Worm (Caenorhabditis elegans) whole organism, L2 larva: Measurements from ENCODE around the gene T23G5.3.
A peak's percentile ranks its signal among the peaks of the same experiment; 100 is the strongest.

Experiments used
- C34F6.9 ChIP-seq: fragments of 150-350 bp; optimal IDR thresholded peaks from 2 replicates; lab custom pipeline; 2014; ENCODE audit warnings: missing biosample characterization, missing genetic modification characterization
- F13H6.1 ChIP-seq: sonication (generic microtip); optimal IDR thresholded peaks from 2 replicates; lab custom pipeline; 2016; ENCODE audit warnings: missing genetic modification characterization, missing compliant biosample characterization
- R02D3.7 ChIP-seq: fragments of 150-350 bp; optimal IDR thresholded peaks from 2 replicates; lab custom pipeline; 2014; ENCODE audit warnings: missing biosample characterization, missing genetic modification characterization
- Y55F3AM.14 ChIP-seq: fragments of 200-800 bp; sonication (Bioruptor generic); optimal IDR thresholded peaks from 2 replicates; lab custom pipeline; 2018; ENCODE audit warnings: mild to moderate bottlenecking, missing genetic modification characterization, missing compliant biosample characterization
- ZK546.5 ChIP-seq: sonication (generic microtip); optimal IDR thresholded peaks from 2 replicates; lab custom pipeline; 2017; ENCODE audit warnings: missing biosample characterization, missing genetic modification characterization
- alr-1 ChIP-seq: fragments of 150-350 bp; optimal IDR thresholded peaks from 2 replicates; lab custom pipeline; 2014; ENCODE audit warnings: missing biosample characterization, missing genetic modification characterization
- aly-2 ChIP-seq: fragments of 150-350 bp; optimal IDR thresholded peaks from 2 replicates; lab custom pipeline; 2014; ENCODE audit warnings: missing biosample characterization, missing genetic modification characterization
- ama-1 ChIP-seq: fragments of 150-350 bp; optimal IDR thresholded peaks from 2 replicates; lab custom pipeline; 2018; ENCODE audit warnings: inconsistent platforms
- blmp-1 ChIP-seq: sonication (generic microtip); optimal IDR thresholded peaks from 2 replicates; lab custom pipeline; 2017; ENCODE audit warnings: missing genetic modification characterization, mild to moderate bottlenecking, missing compliant biosample characterization, antibody characterized with exemption, moderate library complexity; ENCODE audit not compliant: insufficient read depth
- ceh-16 ChIP-seq: fragments of 150-350 bp; optimal IDR thresholded peaks from 2 replicates; lab custom pipeline; 2014; ENCODE audit warnings: missing biosample characterization, missing genetic modification characterization
- ceh-82 ChIP-seq: fragments of 150-350 bp; optimal IDR thresholded peaks from 2 replicates; lab custom pipeline; 2014; ENCODE audit warnings: missing biosample characterization, missing genetic modification characterization
- crh-2 ChIP-seq: sonication (generic microtip); optimal IDR thresholded peaks from 2 replicates; lab custom pipeline; 2017; ENCODE audit warnings: missing biosample characterization, missing genetic modification characterization
- dmd-4 ChIP-seq: sonication (generic microtip); optimal IDR thresholded peaks from 2 replicates; lab custom pipeline; 2017; ENCODE audit warnings: missing biosample characterization, missing genetic modification characterization
- egl-27 ChIP-seq: sonication (generic microtip); optimal IDR thresholded peaks from 3 replicates; lab custom pipeline; 2017; ENCODE audit warnings: missing biosample characterization, missing genetic modification reagents, missing genetic modification characterization
- elt-1 ChIP-seq: fragments of 150-350 bp; optimal IDR thresholded peaks from 2 replicates; lab custom pipeline; 2014; ENCODE audit warnings: missing biosample characterization, missing genetic modification characterization
- elt-3 ChIP-seq: sonication (generic microtip); optimal IDR thresholded peaks from 2 replicates; lab custom pipeline; 2017; ENCODE audit warnings: missing biosample characterization, missing genetic modification characterization
- fos-1 ChIP-seq: fragments of 150-350 bp; optimal IDR thresholded peaks from 2 replicates; lab custom pipeline; 2014; ENCODE audit warnings: missing biosample characterization, missing genetic modification characterization
- gmeb-1 ChIP-seq: fragments of 150-350 bp; optimal IDR thresholded peaks from 2 replicates; lab custom pipeline; 2014; ENCODE audit warnings: missing biosample characterization, missing genetic modification characterization
- lin-11 ChIP-seq: fragments of 150-350 bp; sonication (generic microtip); optimal IDR thresholded peaks from 2 replicates; lab custom pipeline; 2014; ENCODE audit warnings: missing biosample characterization, missing genetic modification characterization, inconsistent platforms, mixed read lengths
- lin-13 ChIP-seq: fragments of 150-350 bp; optimal IDR thresholded peaks from 2 replicates; lab custom pipeline; 2014; ENCODE audit warnings: missing biosample characterization, missing genetic modification reagents, missing genetic modification characterization
- lin-39 ChIP-seq: fragments of 150-350 bp; optimal IDR thresholded peaks from 2 replicates; lab custom pipeline; 2014; ENCODE audit warnings: missing biosample characterization, missing genetic modification reagents, missing genetic modification characterization
- lsy-2 ChIP-seq, 2 experiments: fragments of 150-350 bp in 1 of 2; sonication (generic microtip) in 1 of 2; optimal IDR thresholded peaks; 2 replicates each; lab custom pipeline; 2014 to 2017; ENCODE audit warnings: missing biosample characterization in 2 of 2, missing genetic modification characterization in 2 of 2
- mab-5 ChIP-seq: fragments of 150-350 bp; optimal IDR thresholded peaks from 2 replicates; lab custom pipeline; 2014; ENCODE audit warnings: missing biosample characterization, missing genetic modification characterization
- mbf-1 ChIP-seq: sonication (generic microtip); optimal IDR thresholded peaks from 2 replicates; lab custom pipeline; 2017; ENCODE audit warnings: missing biosample characterization, missing genetic modification characterization
- mdl-1 ChIP-seq, 2 experiments: fragments of 150-350 bp in 1 of 2; sonication (generic microtip) in 1 of 2; optimal IDR thresholded peaks; 2 replicates each; lab custom pipeline; 2017; ENCODE audit warnings: missing biosample characterization in 2 of 2, missing genetic modification characterization in 2 of 2
- nhr-10 ChIP-seq: sonication (generic microtip); optimal IDR thresholded peaks from 2 replicates; lab custom pipeline; 2017; ENCODE audit warnings: missing biosample characterization, missing genetic modification characterization
- nhr-11 ChIP-seq: fragments of 150-350 bp; optimal IDR thresholded peaks from 2 replicates; lab custom pipeline; 2014; ENCODE audit warnings: missing biosample characterization, missing genetic modification characterization
- nhr-12 ChIP-seq: fragments of 150-350 bp; optimal IDR thresholded peaks from 2 replicates; lab custom pipeline; 2014; ENCODE audit warnings: missing biosample characterization, missing genetic modification characterization
- nhr-129 ChIP-seq: fragments of 150-350 bp; optimal IDR thresholded peaks from 2 replicates; lab custom pipeline; 2014; ENCODE audit warnings: missing biosample characterization, missing genetic modification characterization
- nhr-21 ChIP-seq: fragments of 150-350 bp; optimal IDR thresholded peaks from 2 replicates; lab custom pipeline; 2014; ENCODE audit warnings: missing biosample characterization, missing genetic modification characterization
- nhr-23 ChIP-seq: fragments of 150-350 bp; optimal IDR thresholded peaks from 2 replicates; lab custom pipeline; 2014; ENCODE audit warnings: missing biosample characterization, missing genetic modification reagents, missing genetic modification characterization
- nhr-237 ChIP-seq: fragments of 150-350 bp; optimal IDR thresholded peaks from 2 replicates; lab custom pipeline; 2014; ENCODE audit warnings: missing biosample characterization, missing genetic modification characterization
- nhr-25 ChIP-seq: fragments of 150-350 bp; sonication (generic microtip); optimal IDR thresholded peaks from 3 replicates; lab custom pipeline; 2014; ENCODE audit warnings: missing biosample characterization, missing genetic modification characterization
- nhr-6 ChIP-seq: fragments of 150-350 bp; optimal IDR thresholded peaks from 2 replicates; lab custom pipeline; 2014; ENCODE audit warnings: missing biosample characterization, missing genetic modification characterization
- nhr-77 ChIP-seq: fragments of 150-350 bp; optimal IDR thresholded peaks from 2 replicates; lab custom pipeline; 2014; ENCODE audit warnings: missing biosample characterization, missing genetic modification characterization
- peb-1 ChIP-seq: fragments of 150-350 bp; optimal IDR thresholded peaks from 2 replicates; lab custom pipeline; 2014; ENCODE audit warnings: missing biosample characterization, missing genetic modification characterization
- sem-4 ChIP-seq: fragments of 150-350 bp; optimal IDR thresholded peaks from 2 replicates; lab custom pipeline; 2014; ENCODE audit warnings: missing biosample characterization, missing genetic modification reagents, missing genetic modification characterization
- skn-1 ChIP-seq: sonication (generic microtip); optimal IDR thresholded peaks from 2 replicates; lab custom pipeline; 2017; ENCODE audit warnings: missing biosample characterization, missing genetic modification characterization
- sma-3 ChIP-seq: sonication (generic microtip); optimal IDR thresholded peaks from 2 replicates; lab custom pipeline; 2016; ENCODE audit warnings: missing genetic modification reagents, missing genetic modification characterization, missing compliant biosample characterization
- sma-9 ChIP-seq, 2 experiments: fragments of 150-350 bp in 1 of 2; sonication (generic microtip) in 1 of 2; optimal IDR thresholded peaks; 2 replicates each; lab custom pipeline; 2014 to 2016; ENCODE audit warnings: missing genetic modification characterization in 2 of 2, mild to moderate bottlenecking in 1 of 2, missing biosample characterization in 1 of 2, missing compliant biosample characterization in 1 of 2, missing genetic modification reagents in 1 of 2, moderate library complexity in 1 of 2
- snpc-4 ChIP-seq: fragments of 150-350 bp; optimal IDR thresholded peaks from 2 replicates; lab custom pipeline; 2014; ENCODE audit warnings: missing biosample characterization, missing genetic modification characterization
- unc-39 ChIP-seq: fragments of 150-350 bp; optimal IDR thresholded peaks from 2 replicates; lab custom pipeline; 2014; ENCODE audit warnings: missing biosample characterization, missing genetic modification characterization
- unc-55 ChIP-seq: fragments of 150-350 bp; sonication (generic microtip); optimal IDR thresholded peaks from 3 replicates; lab custom pipeline; 2014; ENCODE audit warnings: missing biosample characterization, missing genetic modification reagents, missing genetic modification characterization
- unc-62 ChIP-seq: fragments of 150-350 bp; optimal IDR thresholded peaks from 2 replicates; lab custom pipeline; 2014; ENCODE audit warnings: missing biosample characterization, missing genetic modification reagents, missing genetic modification characterization
- zag-1 ChIP-seq: fragments of 150-350 bp; optimal IDR thresholded peaks from 2 replicates; lab custom pipeline; 2014; ENCODE audit warnings: missing biosample characterization, missing genetic modification characterization
- ztf-1 ChIP-seq: fragments of 200-800 bp; sonication (Bioruptor generic); conservative IDR thresholded peaks from 2 replicates; pipeline ENCODE4 v1.3.6; 2022; ENCODE audit warnings: missing genetic modification characterization, missing compliant biosample characterization
- ztf-11 ChIP-seq: sonication (generic microtip); optimal IDR thresholded peaks from 2 replicates; lab custom pipeline; 2017; ENCODE audit warnings: missing biosample characterization, missing genetic modification characterization
- ztf-4 ChIP-seq: fragments of 150-350 bp; optimal IDR thresholded peaks from 2 replicates; lab custom pipeline; 2014; ENCODE audit warnings: missing biosample characterization, missing genetic modification characterization

T23G5.3 gene

DNA sequence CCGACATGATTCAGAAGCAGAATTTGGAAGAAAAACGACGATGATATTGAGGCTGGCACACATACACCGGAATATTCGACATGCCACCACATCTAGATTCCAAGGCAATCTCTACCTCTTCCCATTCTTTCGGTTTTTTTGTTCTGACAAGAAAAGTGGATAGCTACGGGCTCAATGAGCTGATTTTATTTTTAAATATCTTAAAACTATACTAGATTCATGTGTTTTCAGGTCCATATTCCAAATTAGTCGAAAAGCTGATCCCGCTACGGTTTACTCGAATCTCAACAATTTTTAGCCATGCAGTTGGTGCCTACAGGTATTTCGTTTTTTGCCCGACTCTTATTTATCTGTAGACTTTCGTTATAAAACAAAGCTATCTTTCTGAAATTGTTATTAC is 11.6 kb upstream of the T23G5.3 start, which contains the start of gene dat-1:
dat-1 (plus strand) TSS at position 301 of the 400 bp plus-strand sequence.
- TF ChIP-seq sma-3 (GFP tag; lab: Kevin White, UChicago), result no peak
- TF ChIP-seq snpc-4 (tag; lab: Kevin White, UChicago), result no peak
- TF ChIP-seq mbf-1 (tag; lab: Kevin White, UChicago), result no peak
- TF ChIP-seq blmp-1, result no peak
- no peak for TF ChIP-seq mdl-1 (tag; optimal IDR thresholded peaks at IDR 0.05; lab: Kevin White, UChicago)
- no peak for TF ChIP-seq sma-9 (GFP tag; optimal IDR thresholded peaks at IDR 0.05; lab: Kevin White, UChicago)
- no peak for TF ChIP-seq sma-9 (tag; optimal IDR thresholded peaks at IDR 0.05; lab: Kevin White, UChicago)
- TF ChIP-seq C34F6.9 (tag; lab: Kevin White, UChicago), result no peak
- TF ChIP-seq sem-4, result no peak
- no peak for TF ChIP-seq unc-62 (GFP tag; lab: Kevin White, UChicago)
- TF ChIP-seq unc-55 (GFP tag; lab: Kevin White, UChicago), result no peak

DNA sequence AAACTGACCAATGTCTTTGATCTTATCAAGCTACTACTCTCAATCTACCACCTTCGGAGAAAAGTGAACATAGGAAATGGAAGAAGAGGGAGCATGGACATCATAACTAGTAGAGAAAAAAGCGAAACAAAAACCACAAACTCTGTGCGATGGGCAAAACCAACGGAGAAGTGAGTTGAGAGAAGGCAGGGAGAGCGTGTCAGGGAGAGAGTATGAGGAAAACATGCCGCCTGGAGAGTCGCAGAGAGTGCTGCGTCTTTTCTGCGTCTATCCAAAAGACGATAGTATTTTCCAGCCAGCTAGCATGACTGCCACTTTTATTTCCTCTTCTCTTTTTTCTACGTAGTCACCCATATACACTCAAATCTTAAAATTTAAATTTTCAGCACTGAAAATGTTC is 8.9 kb upstream of the T23G5.3 start, which contains the start of gene saeg-2:
saeg-2 (plus strand) TSS at position 381 of the 400 bp plus-strand sequence.
- TF ChIP-seq elt-1 (tag; lab: Kevin White, UChicago), result no peak
- no peak for TF ChIP-seq nhr-25
- TF ChIP-seq alr-1, result no peak
- no peak for TF ChIP-seq ztf-11 (tag; lab: Kevin White, UChicago)
- peak; percentile 64 for TF ChIP-seq fos-1 (tag; lab: Kevin White, UChicago)
- no peak for TF ChIP-seq lin-13 (GFP tag; lab: Kevin White, UChicago)
- no peak for TF ChIP-seq nhr-21 (tag; lab: Kevin White, UChicago)
- no peak for TF ChIP-seq peb-1
- TF ChIP-seq ztf-4 (tag; lab: Kevin White, UChicago), result no peak
- TF ChIP-seq dmd-4 (tag; lab: Kevin White, UChicago), result no peak
- no peak for TF ChIP-seq nhr-10 (tag; lab: Kevin White, UChicago)
- no peak for TF ChIP-seq Y55F3AM.14 (GFP tag; lab: Kevin White, UChicago)
- TF ChIP-seq R02D3.7, result no peak
- no peak for TF ChIP-seq nhr-12
- peak; percentile 54 for TF ChIP-seq C34F6.9 (tag; lab: Kevin White, UChicago)
- peak; percentile 39 for TF ChIP-seq gmeb-1
- TF ChIP-seq nhr-237 (tag; lab: Kevin White, UChicago), result no peak
- no peak for TF ChIP-seq crh-2 (tag; lab: Kevin White, UChicago)
- no peak for TF ChIP-seq unc-39 (tag; lab: Kevin White, UChicago)
- TF ChIP-seq sem-4, result no peak
- TF ChIP-seq ceh-16 (tag; lab: Kevin White, UChicago), result no peak
- TF ChIP-seq ZK546.5 (tag; lab: Kevin White, UChicago), result no peak
- TF ChIP-seq egl-27, result no peak
- no peak for TF ChIP-seq ceh-82 (tag; lab: Kevin White, UChicago)
- TF ChIP-seq nhr-77, result no peak
- peak in 1 of 2 experiments; percentile 28 for TF ChIP-seq mdl-1 (tag; optimal IDR thresholded peaks at IDR 0.05; lab: Kevin White, UChicago)
- no peak for TF ChIP-seq mab-5
- TF ChIP-seq elt-3 (tag; lab: Kevin White, UChicago), result no peak
- peak; percentile 17 to 47 for TF ChIP-seq lsy-2 (tag; optimal IDR thresholded peaks at IDR 0.05; lab: Kevin White, UChicago)
- no peak for TF ChIP-seq snpc-4 (tag; lab: Kevin White, UChicago)
- TF ChIP-seq lin-11 (tag; lab: Kevin White, UChicago), result no peak
- TF ChIP-seq nhr-23 (tag; lab: Kevin White, UChicago), result no peak
- TF ChIP-seq F13H6.1 (tag; lab: Kevin White, UChicago), result peak; percentile 58
- no peak for TF ChIP-seq skn-1 (tag; lab: Kevin White, UChicago)
- no peak for TF ChIP-seq ztf-1 (GFP tag; lab: Robert Waterston, UW)
- no peak for TF ChIP-seq lin-39 (tag; lab: Kevin White, UChicago)
- no peak for TF ChIP-seq nhr-6 (tag; lab: Kevin White, UChicago)
- no peak for TF ChIP-seq nhr-11 (tag; lab: Kevin White, UChicago)
- TF ChIP-seq zag-1, result no peak
- TF ChIP-seq unc-55 (GFP tag; lab: Kevin White, UChicago), result peak; percentile 72
- TF ChIP-seq sma-3 (GFP tag; lab: Kevin White, UChicago), result no peak
- no peak for TF ChIP-seq mbf-1 (tag; lab: Kevin White, UChicago)
- TF ChIP-seq aly-2 (tag; lab: Kevin White, UChicago), result no peak
- no peak for TF ChIP-seq ama-1 (lab: Kevin White, UChicago)
- TF ChIP-seq sma-9 (GFP tag; optimal IDR thresholded peaks at IDR 0.05; lab: Kevin White, UChicago), result peak; percentile 35
- TF ChIP-seq sma-9 (tag; optimal IDR thresholded peaks at IDR 0.05; lab: Kevin White, UChicago), result no peak
- no peak for TF ChIP-seq unc-62 (GFP tag; lab: Kevin White, UChicago)
- TF ChIP-seq blmp-1, result no peak
- peak; percentile 78 for TF ChIP-seq nhr-129 (tag; lab: Kevin White, UChicago)
